Worm (Caenorhabditis elegans) whole organism, late embryonic: ENCODE data around the gene srw-84.

Experiments used
- ama-1 ChIP-seq: fragments of 150-350 bp; optimal IDR thresholded peaks from 2 replicates; lab custom pipeline; 2014
- ceh-30 ChIP-seq: fragments of 150-350 bp; optimal IDR thresholded peaks from 2 replicates; lab custom pipeline; 2014; ENCODE audit warnings: missing biosample characterization, missing genetic modification characterization
- ceh-45 ChIP-seq: fragments of 200-800 bp; sonication (Bioruptor generic); IDR thresholded peaks from 2 replicates; pipeline ENCODE4 v1.3.6; 2022; ENCODE audit warnings: missing genetic modification reagents, missing genetic modification characterization, missing compliant biosample characterization
- ceh-9 ChIP-seq: sonication (generic microtip); optimal IDR thresholded peaks from 2 replicates; lab custom pipeline; 2016; ENCODE audit warnings: mild to moderate bottlenecking, missing genetic modification characterization, inconsistent platforms, missing compliant biosample characterization
- elt-4 ChIP-seq: sonication (generic microtip); optimal IDR thresholded peaks from 2 replicates; lab custom pipeline; 2016; ENCODE audit warnings: missing genetic modification characterization, missing compliant biosample characterization
- pha-2 ChIP-seq: sonication (generic microtip); optimal IDR thresholded peaks from 2 replicates; lab custom pipeline; 2017; ENCODE audit warnings: mild to moderate bottlenecking, missing genetic modification characterization, missing compliant biosample characterization

DNA sequence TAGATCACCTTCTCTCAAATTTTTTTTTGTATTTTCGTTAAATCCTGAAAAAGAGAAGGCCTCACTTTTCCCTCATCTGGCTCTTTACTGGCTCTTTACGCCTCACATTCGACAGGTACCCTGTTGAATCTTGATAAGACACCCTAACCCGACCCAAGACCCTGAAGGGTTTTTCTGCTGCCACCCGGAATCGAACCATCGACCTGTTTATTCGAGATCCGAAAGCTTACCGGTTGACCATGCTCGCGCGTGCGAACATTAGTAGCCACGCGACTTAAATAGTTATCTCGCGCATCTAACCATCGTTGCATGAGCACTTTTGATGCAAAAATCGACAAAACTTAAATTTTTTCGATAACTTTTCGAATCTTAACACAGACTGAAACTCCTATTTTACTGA lies 25.8 kb upstream of the srw-84 start:
- TF ChIP-seq ceh-45 (GFP tag; lab: Robert Waterston, UW) (no peak), ceh-30 (no peak), elt-4 (no peak), ama-1 (no peak), ceh-9 (tag; lab: Kevin White, UChicago) (no peak), pha-2 (tag; lab: Kevin White, UChicago) (no peak)
